Worm (Caenorhabditis elegans) whole organism, L2 larva: ENCODE data around the gene lido-13.

Experiments
- Y55F3AM.14 ChIP-seq: fragments of 200-800 bp; sonication (Bioruptor generic); optimal IDR thresholded peaks from 2 replicates; lab custom pipeline; 2018; ENCODE audit warnings: mild to moderate bottlenecking, missing genetic modification characterization, missing compliant biosample characterization

The lido-13 gene

ce11 chrII:3003667-3004066, 50.5 kb downstream of the lido-13 start, which contains the start of gene lido-11:
Gene lido-11 (plus strand): TSS chrII:3003967.
- no peak for TF ChIP-seq Y55F3AM.14 (GFP tag; lab: Kevin White, UChicago)
